Worm (Caenorhabditis elegans): ENCODE measurements around the gene Y57G11C.3.

ce11 chrIV:14767693-14768251 lies at the start of gene Y57G11C.3, which contains the start of gene mrps-7:
- TF ChIP-seq nfya-1 (tag; optimal IDR thresholded peaks at IDR 0.05) (peak; percentile 80), elt-2 (tag; optimal IDR thresholded peaks at IDR 0.05) (peak; percentile 51), pha-2 (tag; optimal IDR thresholded peaks at IDR 0.05) (no peak), mec-3 (tag; optimal IDR thresholded peaks at IDR 0.05; ENCODE audit: borderline replicate concordance) (no peak), ceh-34 (tag; optimal IDR thresholded peaks at IDR 0.05) (peak; percentile 30), lim-6 (tag; optimal IDR thresholded peaks at IDR 0.05) (no peak), ama-1 (optimal IDR thresholded peaks at IDR 0.05) (no peak), nhr-11 (tag; optimal IDR thresholded peaks at IDR 0.05) (no peak), pag-3 (tag; optimal IDR thresholded peaks at IDR 0.05; ENCODE audit: borderline replicate concordance) (no peak), hlh-8 (tag; optimal IDR thresholded peaks at IDR 0.05) (no peak)
